Worm (Caenorhabditis elegans) whole organism, L4 larva: ENCODE data around the gene C18H7.11.

Source experiments
- lin-39 ChIP-seq: fragments of 150-350 bp; optimal IDR thresholded peaks from 2 replicates; lab custom pipeline; 2014; ENCODE audit warnings: missing biosample characterization, missing genetic modification reagents, missing genetic modification characterization
- nhr-28 ChIP-seq: fragments of 150-350 bp; optimal IDR thresholded peaks from 2 replicates; lab custom pipeline; 2014; ENCODE audit warnings: missing biosample characterization, missing genetic modification characterization
- pqm-1 ChIP-seq: sonication (generic microtip); optimal IDR thresholded peaks from 2 replicates; lab custom pipeline; 2017; ENCODE audit warnings: missing biosample characterization, missing genetic modification characterization

- TF ChIP-seq pqm-1 (tag; lab: Kevin White, UChicago) (no peak), lin-39 (tag; lab: Kevin White, UChicago) (no peak), nhr-28 (tag; lab: Kevin White, UChicago) (no peak)
These were observed 33.3 kb upstream of the C18H7.11 start for ce11 chrIV:563417-563816.
